Fruit fly (Drosophila melanogaster) whole organism, embryonic: ENCODE data around the gene NKCC.

Source experiments
- Antp ChIP-seq: fragments of 200-800 bp; sonication (Bioruptor generic); optimal IDR thresholded peaks from 3 replicates; lab custom pipeline; 2016; ENCODE audit warnings: missing biosample characterization, missing genetic modification characterization
- Atf6 ChIP-seq: fragments of 200-800 bp; sonication (Bioruptor generic); IDR thresholded peaks from 2 replicates; pipeline ENCODE4 v1.3.6; 2022; ENCODE audit warnings: missing biosample characterization, missing genetic modification characterization
- CG12104 ChIP-seq: fragments of 200-800 bp; sonication (Bioruptor generic); optimal IDR thresholded peaks from 3 replicates; lab custom pipeline; 2016; ENCODE audit warnings: missing biosample characterization, missing genetic modification characterization
- CG14860 ChIP-seq: fragments of 200-800 bp; sonication (Bioruptor generic); IDR thresholded peaks from 3 replicates; pipeline ENCODE4 v1.3.6; 2022; ENCODE audit warnings: missing biosample characterization, missing genetic modification characterization; ENCODE audit not compliant: partially characterized antibody
- CG15514 ChIP-seq: fragments of 200-800 bp; sonication (Bioruptor generic); optimal IDR thresholded peaks from 3 replicates; lab custom pipeline; 2017; ENCODE audit warnings: missing biosample characterization, missing genetic modification characterization, mild to moderate bottlenecking, moderate library complexity, missing genetic modification reagents
- CG17186 ChIP-seq: fragments of 200-800 bp; sonication (Bioruptor generic); optimal IDR thresholded peaks from 3 replicates; lab custom pipeline; 2017; ENCODE audit warnings: missing biosample characterization, missing genetic modification reagents, missing genetic modification characterization
- CG17385 ChIP-seq: fragments of 200-800 bp; sonication (Bioruptor generic); optimal IDR thresholded peaks from 3 replicates; lab custom pipeline; 2018; ENCODE audit warnings: missing biosample characterization, mild to moderate bottlenecking, missing genetic modification characterization
- CG32767 ChIP-seq: fragments of 200-800 bp; sonication (Bioruptor generic); IDR thresholded peaks from 2 replicates; pipeline ENCODE4 v1.3.6; 2022; ENCODE audit warnings: missing biosample characterization, missing genetic modification characterization
- CG34422 ChIP-seq: fragments of 200-800 bp; sonication (Bioruptor generic); IDR thresholded peaks from 3 replicates; pipeline ENCODE4 v1.3.6; 2022; ENCODE audit warnings: missing biosample characterization, missing genetic modification characterization
- CG42726 ChIP-seq: fragments of 200-800 bp; sonication (Bioruptor generic); IDR thresholded peaks from 2 replicates; pipeline ENCODE4 v1.3.6; 2022; ENCODE audit warnings: missing biosample characterization, missing genetic modification characterization; ENCODE audit not compliant: partially characterized antibody
- CG4328 ChIP-seq: fragments of 200-800 bp; sonication (Bioruptor generic); optimal IDR thresholded peaks from 3 replicates; lab custom pipeline; 2017; ENCODE audit warnings: missing biosample characterization, missing genetic modification reagents, missing genetic modification characterization
- CG7839 ChIP-seq: fragments of 200-800 bp; sonication (Bioruptor generic); optimal IDR thresholded peaks from 3 replicates; lab custom pipeline; 2018; ENCODE audit warnings: missing biosample characterization, mild to moderate bottlenecking, missing genetic modification characterization, moderate library complexity
- Dip2 ChIP-seq: fragments of 200-800 bp; sonication (Bioruptor generic); IDR thresholded peaks from 2 replicates; pipeline ENCODE4 v1.3.6; 2022; ENCODE audit warnings: missing biosample characterization, missing genetic modification characterization
- Doc3 ChIP-seq: fragments of 200-800 bp; sonication (Bioruptor generic); IDR thresholded peaks from 3 replicates; pipeline ENCODE4 v1.3.6; 2022; ENCODE audit warnings: missing biosample characterization, missing genetic modification characterization; ENCODE audit not compliant: partially characterized antibody
- Dref ChIP-seq: fragments of 200-800 bp; sonication (Bioruptor generic); IDR thresholded peaks from 2 replicates; pipeline ENCODE4 v1.3.6; 2022; ENCODE audit warnings: missing biosample characterization, missing genetic modification characterization
- E2f1 ChIP-seq: fragments of 200-800 bp; sonication (Bioruptor generic); IDR thresholded peaks from 2 replicates; pipeline ENCODE4 v1.3.6; 2022; ENCODE audit warnings: missing biosample characterization, missing genetic modification characterization
- HLH3B ChIP-seq: fragments of 200-800 bp; sonication (Bioruptor generic); IDR thresholded peaks from 2 replicates; pipeline ENCODE4 v1.3.6; 2022; ENCODE audit warnings: missing biosample characterization, missing genetic modification characterization
- HLH4C ChIP-seq: fragments of 200-800 bp; sonication (Bioruptor generic); IDR thresholded peaks from 3 replicates; pipeline ENCODE4 v1.3.6; 2022; ENCODE audit warnings: missing biosample characterization, missing genetic modification characterization; ENCODE audit not compliant: partially characterized antibody
- Neu2 ChIP-seq: fragments of 200-800 bp; sonication (Bioruptor generic); optimal IDR thresholded peaks from 3 replicates; lab custom pipeline; 2016; ENCODE audit warnings: missing biosample characterization, missing genetic modification characterization, borderline replicate concordance
- Poxn ChIP-seq: fragments of 200-800 bp; sonication (Bioruptor generic); IDR thresholded peaks from 2 replicates; pipeline ENCODE4 v1.3.6; 2022; ENCODE audit warnings: missing biosample characterization, missing genetic modification characterization
- Ptx1 ChIP-seq: fragments of 200-800 bp; sonication (Bioruptor generic); IDR thresholded peaks from 2 replicates; pipeline ENCODE4 v1.3.6; 2022; ENCODE audit warnings: missing biosample characterization, missing genetic modification characterization
- Ravus ChIP-seq: fragments of 200-800 bp; sonication (Bioruptor generic); IDR thresholded peaks from 2 replicates; pipeline ENCODE4 v1.3.6; 2022; ENCODE audit warnings: missing biosample characterization, missing genetic modification characterization
- aop ChIP-seq: fragments of 200-800 bp; sonication (Bioruptor generic); IDR thresholded peaks from 2 replicates; pipeline ENCODE4 v1.3.6; 2022; ENCODE audit warnings: missing biosample characterization, missing genetic modification characterization
- chm ChIP-seq: fragments of 200-800 bp; sonication (Bioruptor generic); IDR thresholded peaks from 2 replicates; pipeline ENCODE4 v1.3.6; 2022; ENCODE audit warnings: missing biosample characterization, missing genetic modification characterization
- dan ChIP-seq: fragments of 200-800 bp; sonication (Bioruptor generic); IDR thresholded peaks from 2 replicates; pipeline ENCODE4 v1.3.6; 2022; ENCODE audit warnings: missing biosample characterization, missing genetic modification characterization
- dmrt99B ChIP-seq: fragments of 200-800 bp; sonication (Bioruptor generic); optimal IDR thresholded peaks from 2 replicates; lab custom pipeline; 2018; ENCODE audit warnings: missing biosample characterization, mild to moderate bottlenecking, missing genetic modification characterization, moderate library complexity
- ewg ChIP-seq: fragments of 200-800 bp; sonication (Bioruptor generic); optimal IDR thresholded peaks from 3 replicates; lab custom pipeline; 2017; ENCODE audit warnings: mild to moderate bottlenecking, missing biosample characterization, missing genetic modification reagents, missing genetic modification characterization
- fru ChIP-seq: fragments of >200 bp; optimal IDR thresholded peaks from 2 replicates; lab custom pipeline; 2017
- hb ChIP-seq: fragments of 200-800 bp; sonication (Bioruptor generic); IDR thresholded peaks from 3 replicates; pipeline ENCODE4 v1.3.6; 2022; ENCODE audit warnings: missing biosample characterization, missing genetic modification characterization; ENCODE audit not compliant: partially characterized antibody
- ken ChIP-seq: fragments of 200-800 bp; sonication (Bioruptor generic); IDR thresholded peaks from 3 replicates; pipeline ENCODE4 v1.3.6; 2022; ENCODE audit warnings: missing biosample characterization, missing genetic modification characterization
- odd ChIP-seq: fragments of 200-800 bp; sonication (Bioruptor generic); optimal IDR thresholded peaks from 2 replicates; lab custom pipeline; 2017; ENCODE audit warnings: missing biosample characterization, mild to moderate bottlenecking, missing genetic modification characterization
- pan ChIP-seq, 4 experiments: fragments of >200 bp in 3 of 4; fragments of 200-800 bp in 1 of 4; sonication (Bioruptor generic) in 1 of 4; optimal IDR thresholded peaks in 3 of 4; IDR thresholded peaks in 1 of 4; 2 replicates each; pipeline versions ENCODE4 v1.3.6 to Lab custom; 2017 to 2022; ENCODE audit warnings: missing biosample characterization in 2 of 4, missing genetic modification characterization in 2 of 4, mixed read lengths in 1 of 4
- pfk ChIP-seq: fragments of 200-800 bp; sonication (Bioruptor generic); optimal IDR thresholded peaks from 2 replicates; lab custom pipeline; 2018; ENCODE audit warnings: missing biosample characterization, mild to moderate bottlenecking, missing genetic modification characterization, moderate library complexity
- pnt ChIP-seq: fragments of 200-800 bp; sonication (Bioruptor generic); optimal IDR thresholded peaks from 3 replicates; lab custom pipeline; 2016; ENCODE audit warnings: missing biosample characterization, missing genetic modification characterization
- pros ChIP-seq: fragments of 200-800 bp; sonication (Bioruptor generic); optimal IDR thresholded peaks from 3 replicates; lab custom pipeline; 2019; ENCODE audit warnings: missing biosample characterization, mild to moderate bottlenecking, missing genetic modification characterization, moderate library complexity
- psq ChIP-seq: fragments of 200-800 bp; sonication (Bioruptor generic); optimal IDR thresholded peaks from 2 replicates; lab custom pipeline; 2017; ENCODE audit warnings: missing biosample characterization, missing genetic modification characterization
- pzg ChIP-seq: fragments of 200-800 bp; sonication (Bioruptor generic); optimal IDR thresholded peaks from 3 replicates; lab custom pipeline; 2018; ENCODE audit warnings: missing biosample characterization, mild to moderate bottlenecking, missing genetic modification characterization, moderate library complexity
- repo ChIP-seq: fragments of 200-800 bp; sonication (Bioruptor generic); optimal IDR thresholded peaks from 2 replicates; lab custom pipeline; 2016; ENCODE audit warnings: missing biosample characterization, missing genetic modification characterization
- ro ChIP-seq: fragments of 200-800 bp; sonication (Bioruptor generic); IDR thresholded peaks from 2 replicates; pipeline ENCODE4 v1.3.6; 2022; ENCODE audit warnings: missing biosample characterization, missing genetic modification characterization
- row ChIP-seq: fragments of 200-800 bp; sonication (Bioruptor generic); IDR thresholded peaks from 3 replicates; pipeline ENCODE4 v1.3.6; 2022; ENCODE audit warnings: missing biosample characterization, missing genetic modification characterization
- sens ChIP-seq: fragments of 200-800 bp; sonication (Bioruptor generic); peaks from one replicate; lab custom pipeline; 2016; ENCODE audit warnings: missing biosample characterization, missing genetic modification characterization
- shn ChIP-seq: fragments of 200-800 bp; sonication (Bioruptor generic); optimal IDR thresholded peaks from 3 replicates; lab custom pipeline; 2016; ENCODE audit warnings: missing biosample characterization, missing genetic modification characterization
- sisA ChIP-seq: fragments of 200-800 bp; sonication (Bioruptor generic); IDR thresholded peaks from 2 replicates; pipeline ENCODE4 v1.3.6; 2022; ENCODE audit warnings: missing biosample characterization, missing genetic modification characterization
- slp2 ChIP-seq: fragments of 200-800 bp; sonication (Bioruptor generic); optimal IDR thresholded peaks from 2 replicates; lab custom pipeline; 2016; ENCODE audit warnings: missing biosample characterization, missing genetic modification characterization
- ssp ChIP-seq: fragments of 200-800 bp; sonication (Bioruptor generic); IDR thresholded peaks from 2 replicates; pipeline ENCODE4 v1.3.6; 2022; ENCODE audit warnings: missing biosample characterization, missing genetic modification characterization
- tap ChIP-seq: fragments of 200-800 bp; optimal IDR thresholded peaks from 3 replicates; lab custom pipeline; 2019; ENCODE audit warnings: missing biosample characterization, mild to moderate bottlenecking, missing genetic modification characterization, moderate library complexity
- trh ChIP-seq: fragments of 200-800 bp; sonication (Bioruptor generic); optimal IDR thresholded peaks from 2 replicates; lab custom pipeline; 2016; ENCODE audit warnings: missing biosample characterization, missing genetic modification characterization
- unc-4 ChIP-seq: fragments of 200-800 bp; sonication (Bioruptor generic); IDR thresholded peaks from 2 replicates; pipeline ENCODE4 v1.3.6; 2022; ENCODE audit warnings: missing biosample characterization, missing genetic modification characterization; ENCODE audit not compliant: partially characterized antibody
- yki ChIP-seq: fragments of >200 bp; optimal IDR thresholded peaks from 3 replicates; lab custom pipeline; 2018
- z ChIP-seq: fragments of 200-800 bp; sonication (Bioruptor generic); IDR thresholded peaks from 3 replicates; pipeline ENCODE4 v1.3.6; 2022; ENCODE audit warnings: missing biosample characterization, missing genetic modification characterization

The NKCC gene

dm6 chr3R:5517002-5517875, 14.7 kb upstream of the NKCC start, which contains the start of gene Itpr (continued):
- TF ChIP-seq chm (GFP tag; lab: Robert Waterston, UW) (no peak), repo (GFP tag; lab: Kevin White, UChicago) (no peak), Doc3 (GFP tag; lab: Robert Waterston, UW) (no peak), Dip2 (GFP tag; lab: Robert Waterston, UW) (no peak), CG14860 (no peak), z (GFP tag; lab: Robert Waterston, UW) (no peak), dmrt99B (tag; lab: Kevin White, UChicago) (no peak), slp2 (GFP tag; lab: Kevin White, UChicago) (no peak), dan (no peak), pfk (no peak), odd (GFP tag; lab: Kevin White, UChicago) (peak; percentile 9), CG12104 (GFP tag; lab: Kevin White, UChicago) (no peak), Atf6 (GFP tag; lab: Robert Waterston, UW) (no peak), ken (GFP tag; lab: Robert Waterston, UW) (no peak), sens (GFP tag; lab: Kevin White, UChicago) (peak; percentile 82), Dref (GFP tag; lab: Robert Waterston, UW) (0 out of 2 replicates have a peak, but pooled peaks have one; percentile 23), HLH3B (no peak), ssp (GFP tag; lab: Robert Waterston, UW) (no peak), Poxn (no peak), pzg (GFP tag; lab: Kevin White, UChicago) (peak; percentile 22), pros (GFP tag; lab: Kevin White, UChicago) (no peak), ro (GFP tag; lab: Robert Waterston, UW) (no peak), CG15514 (GFP tag; lab: Kevin White, UChicago) (no peak), Ptx1 (GFP tag; lab: Robert Waterston, UW) (no peak), yki (lab: Kevin White, UChicago) (no peak), CG32767 (GFP tag; lab: Robert Waterston, UW) (no peak), CG7839 (tag; lab: Kevin White, UChicago) (no peak), CG17385 (GFP tag; lab: Kevin White, UChicago) (peak; percentile 69), sisA (no peak), Antp (GFP tag; lab: Kevin White, UChicago) (no peak), CG42726 (GFP tag; lab: Robert Waterston, UW) (peak; percentile 84), hb (GFP tag; lab: Robert Waterston, UW) (0 out of 3 replicates have a peak, but pooled peaks have one; percentile 45), aop (GFP tag; lab: Robert Waterston, UW) (no peak), CG17186 (GFP tag; lab: Kevin White, UChicago) (no peak), Ravus (GFP tag; lab: Robert Waterston, UW) (no peak), HLH4C (no peak), CG34422 (peak; percentile 79; the same call in 2 of the 3 replicates), fru (lab: Kevin White, UChicago) (no peak), E2f1 (GFP tag; lab: Robert Waterston, UW) (no peak), tap (no peak), pan (optimal IDR thresholded peaks at IDR 0.05; lab: Kevin White, UChicago) (no peak), pan (GFP tag; optimal IDR thresholded peaks at IDR 0.05 in 1 of 2, IDR thresholded peaks at IDR 0.05 in 1 of 2) (peak in 1 of 2 experiments; percentile 6), pnt (GFP tag; lab: Kevin White, UChicago) (no peak), psq (GFP tag; lab: Kevin White, UChicago) (no peak), shn (GFP tag; lab: Kevin White, UChicago) (no peak), trh (no peak), ewg (GFP tag; lab: Kevin White, UChicago) (no peak), row (GFP tag; lab: Robert Waterston, UW) (no peak; the same call in 2 of the 3 replicates), Neu2 (no peak), unc-4 (peak; percentile 38; the same call in 1 of the 2 replicates), CG4328 (GFP tag; lab: Kevin White, UChicago) (no peak)
